Worm (Caenorhabditis elegans): ENCODE results near the gene egl-17.

The egl-17 gene

DNA sequence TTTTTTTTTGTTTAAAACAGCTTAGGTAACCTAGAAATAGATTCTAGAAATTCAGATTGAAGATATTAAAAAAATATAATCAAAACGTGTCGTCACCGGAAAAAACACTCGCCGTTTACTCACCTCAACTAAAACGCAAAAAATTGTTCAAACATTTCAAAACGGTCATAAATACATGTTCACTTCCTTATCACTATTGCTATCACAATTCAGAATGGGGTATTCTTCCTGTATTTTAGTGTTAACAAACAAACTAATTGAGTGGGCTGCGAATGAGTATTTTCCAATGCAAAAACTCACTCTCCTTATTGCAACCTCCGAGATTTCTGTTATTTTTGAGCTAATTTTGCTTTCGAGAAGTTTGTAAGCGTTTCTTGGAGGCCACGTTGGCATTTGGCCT, 39.7 kb upstream of the egl-17 start, which contains the start of gene F52D1.2:
TSS of gene F52D1.2 (minus strand) at position 393 of the 400 bp plus-strand sequence.
- TF ChIP-seq pqm-1 (tag; optimal IDR thresholded peaks at IDR 0.05) (peak; percentile 41), elt-2 (tag; optimal IDR thresholded peaks at IDR 0.05) (peak; percentile 57), ztf-11 (tag; optimal IDR thresholded peaks at IDR 0.05) (no peak)

- TF ChIP-seq fkh-2 (tag; optimal IDR thresholded peaks at IDR 0.05) (no peak), nhr-25 (tag; optimal IDR thresholded peaks at IDR 0.05) (peak; percentile 55), zag-1 (tag; optimal IDR thresholded peaks at IDR 0.05) (no peak)
Observed at ce11 chrX:457139-457802, 32.2 kb upstream of the egl-17 start, which contains the start of gene abu-12. abu-12 (minus strand) TSS chrX:457610.

ce11 chrX:459316-459715, 30.2 kb upstream of the egl-17 start:
- TF ChIP-seq daf-12 (tag; optimal IDR thresholded peaks at IDR 0.05) (no peak), elt-1 (tag; optimal IDR thresholded peaks at IDR 0.05) (peak; percentile 86)

DNA sequence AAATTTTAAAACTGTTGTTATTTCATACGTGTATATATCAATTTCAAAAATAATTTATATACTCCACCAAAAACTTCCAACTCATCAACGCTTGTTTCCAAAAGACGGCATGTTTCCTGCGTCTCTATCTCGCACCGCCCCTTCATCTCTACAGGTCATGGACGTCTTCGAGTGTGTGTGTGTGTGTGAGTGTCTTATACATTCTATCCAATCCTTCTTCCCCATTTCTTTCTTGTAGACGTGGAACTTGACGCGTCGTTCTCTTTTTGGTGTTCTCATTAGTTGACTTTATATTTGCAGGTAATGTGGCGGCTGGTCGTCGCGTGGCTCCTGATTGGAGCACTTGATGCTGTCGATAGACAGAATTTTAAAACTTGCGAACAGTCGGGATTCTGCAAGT, 29.1 kb upstream of the egl-17 start, which contains the start of gene aagr-4:
TSS of gene aagr-4 (plus strand) at position 301 of the 400 bp plus-strand sequence.
- TF ChIP-seq nhr-76 (tag; optimal IDR thresholded peaks at IDR 0.05) = no peak
- TF ChIP-seq elt-3 (tag; optimal IDR thresholded peaks at IDR 0.05) = peak in 1 of 3 experiments; percentile 23
- peak; percentile 44 for TF ChIP-seq nhr-23 (tag; optimal IDR thresholded peaks at IDR 0.05)

DNA sequence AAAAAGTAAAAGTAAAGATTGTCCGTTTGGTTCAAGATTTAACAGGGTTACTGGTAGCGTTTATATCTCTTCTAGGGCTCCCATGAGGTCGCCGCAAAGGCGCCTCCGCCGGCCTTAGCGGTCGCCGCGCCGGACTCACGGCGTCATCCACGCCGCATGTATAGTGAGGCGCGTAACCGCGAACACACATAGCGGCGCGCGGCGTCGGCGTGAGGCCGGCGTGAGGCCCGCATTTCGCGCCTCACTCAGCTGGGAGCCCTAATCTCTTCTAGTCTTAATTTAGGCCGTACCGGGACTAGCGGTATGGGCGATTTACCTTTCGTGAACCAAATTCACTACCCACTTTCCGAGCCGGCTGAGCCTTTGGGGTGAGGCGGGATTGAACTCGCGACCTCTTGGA, 27.9 kb upstream of the egl-17 start:
- TF ChIP-seq unc-39 (tag; optimal IDR thresholded peaks at IDR 0.05) (no peak), fos-1 (tag; optimal IDR thresholded peaks at IDR 0.05) (no peak), ceh-28 (tag; optimal IDR thresholded peaks at IDR 0.05) (no peak), ztf-11 (tag; optimal IDR thresholded peaks at IDR 0.05) (no peak), aly-2 (tag; optimal IDR thresholded peaks at IDR 0.05) (no peak), pha-4 (tag; optimal IDR thresholded peaks at IDR 0.05) (no peak), elt-1 (tag; optimal IDR thresholded peaks at IDR 0.05) (no peak), R02D3.7 (tag; optimal IDR thresholded peaks at IDR 0.05) (no peak), elt-3 (tag; optimal IDR thresholded peaks at IDR 0.05) (no peak), snpc-4 (tag; optimal IDR thresholded peaks at IDR 0.05) (no peak), nfya-1 (tag; optimal IDR thresholded peaks at IDR 0.05; ENCODE audit: insufficient read depth) (no peak), ZK546.5 (tag; optimal IDR thresholded peaks at IDR 0.05) (no peak), nhr-23 (tag; optimal IDR thresholded peaks at IDR 0.05) (no peak), nhr-43 (tag; optimal IDR thresholded peaks at IDR 0.05; ENCODE audit: poor library complexity, severe bottlenecking) (no peak), fkh-2 (tag; optimal IDR thresholded peaks at IDR 0.05) (no peak), nhr-11 (tag; optimal IDR thresholded peaks at IDR 0.05) (no peak), fkh-10 (GFP tag; optimal IDR thresholded peaks at IDR 0.05) (no peak), lin-15B (tag; optimal IDR thresholded peaks at IDR 0.05) (no peak), nhr-12 (tag; optimal IDR thresholded peaks at IDR 0.05) (no peak), ama-1 (optimal IDR thresholded peaks at IDR 0.05) (no peak)

DNA sequence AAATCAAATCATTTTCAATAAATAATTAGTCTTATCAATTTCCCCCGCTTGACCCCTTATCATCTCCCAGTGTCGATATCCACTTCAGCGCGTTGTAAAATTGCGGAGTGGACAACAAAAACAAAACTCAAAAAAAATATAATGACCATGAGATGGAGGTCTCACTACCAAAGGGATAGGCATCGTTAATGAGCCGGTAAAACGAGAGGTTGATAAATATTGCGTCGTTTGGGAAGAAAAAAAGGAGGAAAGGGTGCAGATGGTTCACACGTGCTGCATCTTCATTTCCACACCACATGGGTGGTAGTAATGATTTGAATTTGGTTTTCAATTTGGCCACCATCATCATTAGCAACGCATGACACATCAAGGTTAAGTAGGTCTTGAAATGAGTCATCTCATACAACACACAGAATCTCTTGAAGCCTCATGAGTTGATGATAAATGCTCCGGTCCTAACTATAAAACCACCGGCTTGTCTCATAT, 22.1 kb upstream of the egl-17 start:
- TF ChIP-seq pha-4 (tag; optimal IDR thresholded peaks at IDR 0.05) (no peak), zag-1 (tag; optimal IDR thresholded peaks at IDR 0.05) (no peak), nhr-67 (tag; optimal IDR thresholded peaks at IDR 0.05) (no peak), nfya-1 (tag; optimal IDR thresholded peaks at IDR 0.05; ENCODE audit: insufficient read depth) (no peak), lsy-12 (tag; optimal IDR thresholded peaks at IDR 0.05) (no peak), elt-2 (tag; optimal IDR thresholded peaks at IDR 0.05) (no peak), ztf-4 (tag; optimal IDR thresholded peaks at IDR 0.05) (no peak), skn-1 (tag; optimal IDR thresholded peaks at IDR 0.05) (no peak)

ce11 chrX:476261-476660, 13.2 kb upstream of the egl-17 start, which contains the start of gene F38G1.3:
F38G1.3 (plus strand) TSS chrX:476561.
- TF ChIP-seq nhr-76 (tag; optimal IDR thresholded peaks at IDR 0.05) (no peak), fkh-2 (tag; optimal IDR thresholded peaks at IDR 0.05) (no peak), nhr-77 (tag; optimal IDR thresholded peaks at IDR 0.05) (no peak), daf-12 (tag; optimal IDR thresholded peaks at IDR 0.05) (no peak), fkh-10 (GFP tag; optimal IDR thresholded peaks at IDR 0.05) (no peak), unc-62 (GFP tag; optimal IDR thresholded peaks at IDR 0.05) (no peak), lin-15B (tag; optimal IDR thresholded peaks at IDR 0.05) (no peak), eor-1 (tag; optimal IDR thresholded peaks at IDR 0.05) (no peak), ztf-4 (tag; optimal IDR thresholded peaks at IDR 0.05) (no peak), nhr-23 (tag; optimal IDR thresholded peaks at IDR 0.05) (no peak)
